Worm (Caenorhabditis elegans) whole organism, L1 larva: ENCODE results near the gene T22F3.12.

Experiments
- C04F5.9 ChIP-seq: sonication (generic microtip); optimal IDR thresholded peaks from 2 replicates; lab custom pipeline; 2016; ENCODE audit warnings: missing genetic modification characterization, missing compliant biosample characterization
- C34B4.2 ChIP-seq: sonication (generic microtip); optimal IDR thresholded peaks from 2 replicates; lab custom pipeline; 2017; ENCODE audit warnings: mild to moderate bottlenecking, missing genetic modification characterization, missing compliant biosample characterization
- F16B12.6 ChIP-seq: fragments of 150-350 bp; optimal IDR thresholded peaks from 2 replicates; lab custom pipeline; 2014; ENCODE audit warnings: missing biosample characterization, missing genetic modification characterization
- aly-2 ChIP-seq: fragments of 150-350 bp; optimal IDR thresholded peaks from 2 replicates; lab custom pipeline; 2014; ENCODE audit warnings: missing biosample characterization, missing genetic modification characterization
- ceh-63 ChIP-seq: fragments of 200-800 bp; sonication (Bioruptor generic); optimal IDR thresholded peaks from 2 replicates; lab custom pipeline; 2018; ENCODE audit warnings: mild to moderate bottlenecking, missing genetic modification characterization, missing compliant biosample characterization
- efl-3 ChIP-seq: fragments of 200-800 bp; sonication (Bioruptor generic); optimal IDR thresholded peaks from 2 replicates; lab custom pipeline; 2018; ENCODE audit warnings: mild to moderate bottlenecking, missing genetic modification characterization, missing compliant biosample characterization
- egl-13 ChIP-seq: sonication (generic microtip); optimal IDR thresholded peaks from 2 replicates; lab custom pipeline; 2016; ENCODE audit warnings: missing genotype, missing genetic modification reagents, missing genetic modification characterization, missing compliant biosample characterization
- egl-27 ChIP-seq, 2 experiments: fragments of 150-350 bp in 1 of 2; sonication (generic microtip); optimal IDR thresholded peaks; 3 replicates each; lab custom pipeline; 2017 to 2018; ENCODE audit warnings: missing biosample characterization in 2 of 2, missing genetic modification characterization in 2 of 2, missing genetic modification reagents in 2 of 2
- ets-5 ChIP-seq: fragments of 200-800 bp; sonication (Bioruptor generic); IDR thresholded peaks from 2 replicates; pipeline ENCODE4 v1.3.6; 2022; ENCODE audit warnings: missing genetic modification characterization, missing compliant biosample characterization
- fkh-10 ChIP-seq: sonication (generic microtip); optimal IDR thresholded peaks from 2 replicates; lab custom pipeline; 2017; ENCODE audit warnings: missing biosample characterization, missing genetic modification reagents, missing genetic modification characterization
- fkh-4 ChIP-seq: sonication (generic microtip); optimal IDR thresholded peaks from 2 replicates; lab custom pipeline; 2016; ENCODE audit warnings: missing compliant biosample characterization, missing genetic modification characterization, borderline replicate concordance
- fos-1 ChIP-seq: fragments of 150-350 bp; optimal IDR thresholded peaks from 2 replicates; lab custom pipeline; 2014; ENCODE audit warnings: missing biosample characterization, missing genetic modification characterization
- jun-1 ChIP-seq: fragments of 150-350 bp; optimal IDR thresholded peaks from 2 replicates; lab custom pipeline; 2014; ENCODE audit warnings: missing biosample characterization, missing genetic modification reagents, missing genetic modification characterization
- lin-15B ChIP-seq: fragments of 150-350 bp; sonication (generic microtip); optimal IDR thresholded peaks from 3 replicates; lab custom pipeline; 2014; ENCODE audit warnings: missing biosample characterization, missing genetic modification characterization
- lsy-2 ChIP-seq, 2 experiments: fragments of 150-350 bp; optimal IDR thresholded peaks; 2 replicates each; lab custom pipeline; 2014; ENCODE audit warnings: missing biosample characterization in 2 of 2, missing genetic modification characterization in 2 of 2
- mab-9 ChIP-seq: fragments of 200-800 bp; sonication (Bioruptor generic); IDR thresholded peaks from 2 replicates; pipeline ENCODE4 v1.3.6; 2022; ENCODE audit warnings: missing genetic modification reagents, missing genetic modification characterization, missing compliant biosample characterization
- mef-2 ChIP-seq: fragments of 150-350 bp; optimal IDR thresholded peaks from 2 replicates; lab custom pipeline; 2014; ENCODE audit warnings: missing biosample characterization, missing genetic modification characterization
- mep-1 ChIP-seq: fragments of 150-350 bp; optimal IDR thresholded peaks from 2 replicates; lab custom pipeline; 2014; ENCODE audit warnings: missing biosample characterization, missing genetic modification characterization
- nhr-19 ChIP-seq: fragments of 200-800 bp; sonication (Bioruptor generic); conservative IDR thresholded peaks from 2 replicates; pipeline ENCODE4 v1.3.6; 2022; ENCODE audit warnings: missing genetic modification characterization, missing compliant biosample characterization
- nhr-20 ChIP-seq: sonication (generic microtip); optimal IDR thresholded peaks from 2 replicates; lab custom pipeline; 2016; ENCODE audit warnings: mild to moderate bottlenecking, missing genetic modification characterization, missing compliant biosample characterization
- nhr-237 ChIP-seq: fragments of 150-350 bp; optimal IDR thresholded peaks from 2 replicates; lab custom pipeline; 2014; ENCODE audit warnings: missing biosample characterization, missing genetic modification characterization
- nhr-71 ChIP-seq: sonication (generic microtip); optimal IDR thresholded peaks from 2 replicates; lab custom pipeline; 2016; ENCODE audit warnings: mild to moderate bottlenecking, missing genetic modification characterization, moderate library complexity, missing compliant biosample characterization
- nhr-76 ChIP-seq: sonication (generic microtip); optimal IDR thresholded peaks from 2 replicates; lab custom pipeline; 2017; ENCODE audit warnings: missing biosample characterization, missing genetic modification characterization
- nhr-84 ChIP-seq: sonication (generic microtip); optimal IDR thresholded peaks from 2 replicates; lab custom pipeline; 2017; ENCODE audit warnings: missing biosample characterization, missing genetic modification characterization
- nhr-85 ChIP-seq: sonication (generic microtip); peaks from one replicate; lab custom pipeline; 2016; ENCODE audit warnings: missing genetic modification characterization, inconsistent platforms, missing compliant biosample characterization
- pqm-1 ChIP-seq: sonication (generic microtip); optimal IDR thresholded peaks from 3 replicates; lab custom pipeline; 2017; ENCODE audit warnings: missing biosample characterization, missing genetic modification characterization
- rnt-1 ChIP-seq: sonication (generic microtip); optimal IDR thresholded peaks from 2 replicates; lab custom pipeline; 2016; ENCODE audit warnings: mild to moderate bottlenecking, missing genetic modification characterization, moderate library complexity, missing compliant biosample characterization
- snpc-4 ChIP-seq: fragments of 150-350 bp; optimal IDR thresholded peaks from 2 replicates; lab custom pipeline; 2014; ENCODE audit warnings: missing biosample characterization, missing genetic modification characterization
- snu-23 ChIP-seq: sonication (generic microtip); optimal IDR thresholded peaks from 2 replicates; lab custom pipeline; 2016; ENCODE audit warnings: missing genetic modification characterization, missing compliant biosample characterization
- sox-4 ChIP-seq: sonication (generic microtip); optimal IDR thresholded peaks from 2 replicates; lab custom pipeline; 2016; ENCODE audit warnings: missing genetic modification characterization, missing compliant biosample characterization
- swsn-7 ChIP-seq: sonication (generic microtip); optimal IDR thresholded peaks from 2 replicates; lab custom pipeline; 2016; ENCODE audit warnings: missing genetic modification characterization, missing compliant biosample characterization
- unc-86 ChIP-seq: sonication (generic microtip); optimal IDR thresholded peaks from 2 replicates; lab custom pipeline; 2016; ENCODE audit warnings: missing genetic modification characterization, missing compliant biosample characterization
- zag-1 ChIP-seq: fragments of 150-350 bp; optimal IDR thresholded peaks from 2 replicates; lab custom pipeline; 2014; ENCODE audit warnings: missing biosample characterization, missing genetic modification characterization
- zip-4 ChIP-seq: fragments of 200-800 bp; sonication (Bioruptor generic); optimal IDR thresholded peaks from 2 replicates; lab custom pipeline; 2018; ENCODE audit warnings: mild to moderate bottlenecking, missing genetic modification characterization, moderate library complexity, missing compliant biosample characterization
- ztf-11 ChIP-seq, 2 experiments: sonication (generic microtip); optimal IDR thresholded peaks; 2 replicates each; lab custom pipeline; 2016 to 2017; ENCODE audit warnings: missing genetic modification characterization in 2 of 2, missing biosample characterization in 1 of 2, missing compliant biosample characterization in 1 of 2

Gene T22F3.12

DNA sequence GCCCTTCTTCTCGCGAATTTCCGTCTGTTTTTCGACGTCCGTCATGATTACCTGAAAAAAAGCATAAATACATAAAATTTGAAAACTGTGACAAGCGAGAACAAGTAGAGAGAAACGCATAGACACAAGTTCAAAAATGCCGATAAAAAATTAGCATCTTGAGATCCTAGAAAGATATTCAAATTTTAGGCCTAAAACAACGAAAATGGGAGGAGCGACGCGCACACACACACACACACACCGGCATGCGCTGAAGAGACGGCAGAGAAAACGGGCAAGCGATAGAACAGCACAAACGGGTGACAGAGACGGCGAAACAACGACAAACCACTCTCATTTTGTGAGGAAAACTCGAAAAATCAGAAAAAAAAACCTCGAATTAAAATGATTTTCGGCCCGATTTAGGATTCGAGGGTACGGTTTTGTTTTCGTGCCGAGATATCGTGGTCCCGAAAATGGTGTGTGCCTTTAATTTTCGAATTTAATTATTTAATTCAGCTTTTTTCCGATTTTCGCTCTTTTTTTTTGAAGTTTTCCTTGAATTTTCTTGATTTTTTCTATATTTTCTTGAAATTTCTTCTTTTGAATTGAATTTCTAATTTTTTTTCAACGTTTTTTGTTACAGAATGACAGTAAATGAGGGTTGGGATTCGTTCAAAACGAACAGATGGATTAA, 5.8 kb downstream of the T22F3.12 start, which contains the start of the genes rpl-11.1 and T22F3.2 (continued):
- no peak for TF ChIP-seq egl-13 (tag; lab: Kevin White, UChicago)
- TF ChIP-seq mef-2 (tag; lab: Kevin White, UChicago) = no peak
- no peak for TF ChIP-seq sox-4 (tag; lab: Kevin White, UChicago)
- TF ChIP-seq fkh-10 (GFP tag; lab: Kevin White, UChicago) = no peak
- TF ChIP-seq unc-86 (tag; lab: Kevin White, UChicago) = no peak
- TF ChIP-seq nhr-19 (GFP tag; lab: Robert Waterston, UW) = no peak
- TF ChIP-seq fkh-4 = no peak
- TF ChIP-seq jun-1 (tag; lab: Kevin White, UChicago) = no peak
- no peak for TF ChIP-seq zag-1 (tag; lab: Kevin White, UChicago)
- TF ChIP-seq snpc-4 = no peak
- no peak for TF ChIP-seq swsn-7
- no peak for TF ChIP-seq nhr-84
- TF ChIP-seq mep-1 = no peak
- no peak for TF ChIP-seq nhr-237 (tag; lab: Kevin White, UChicago)
- TF ChIP-seq fos-1 = no peak
- TF ChIP-seq lin-15B (tag; lab: Kevin White, UChicago) = no peak
- TF ChIP-seq snu-23 = no peak
- TF ChIP-seq ceh-63 (GFP tag; lab: Kevin White, UChicago) = no peak
- no peak for TF ChIP-seq mab-9 (GFP tag; lab: Robert Waterston, UW)
- TF ChIP-seq lsy-2 (tag; optimal IDR thresholded peaks at IDR 0.05; lab: Kevin White, UChicago) = peak in 1 of 2 experiments; percentile 30
- peak; percentile 43 for TF ChIP-seq rnt-1 (tag; lab: Kevin White, UChicago)
- TF ChIP-seq nhr-71 (tag; lab: Kevin White, UChicago) = no peak
- no peak for TF ChIP-seq F16B12.6 (tag; lab: Kevin White, UChicago)

DNA sequence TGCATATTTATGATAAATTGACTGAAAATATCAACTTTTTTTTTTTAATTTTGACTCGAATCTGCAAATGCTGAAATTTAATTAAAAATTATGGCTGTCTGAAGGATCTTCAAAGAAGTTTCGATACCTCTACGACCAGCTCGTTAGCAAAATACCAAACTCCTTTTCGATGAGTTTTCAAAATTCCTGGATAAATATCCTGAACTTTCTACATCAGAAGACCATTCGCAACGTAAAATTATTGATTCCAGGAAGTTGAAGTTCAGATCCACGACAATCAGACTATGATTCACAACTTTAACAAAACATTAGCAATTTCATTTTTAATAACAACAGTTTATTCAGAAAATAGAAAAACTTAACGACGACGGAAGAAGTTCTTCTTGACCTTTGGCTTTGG, 7.0 kb downstream of the T22F3.12 start:
- no peak for TF ChIP-seq pqm-1 (tag; lab: Kevin White, UChicago)
- peak; percentile 3 for TF ChIP-seq aly-2
- no peak for TF ChIP-seq ztf-11 (tag; optimal IDR thresholded peaks at IDR 0.05; lab: Kevin White, UChicago)

DNA sequence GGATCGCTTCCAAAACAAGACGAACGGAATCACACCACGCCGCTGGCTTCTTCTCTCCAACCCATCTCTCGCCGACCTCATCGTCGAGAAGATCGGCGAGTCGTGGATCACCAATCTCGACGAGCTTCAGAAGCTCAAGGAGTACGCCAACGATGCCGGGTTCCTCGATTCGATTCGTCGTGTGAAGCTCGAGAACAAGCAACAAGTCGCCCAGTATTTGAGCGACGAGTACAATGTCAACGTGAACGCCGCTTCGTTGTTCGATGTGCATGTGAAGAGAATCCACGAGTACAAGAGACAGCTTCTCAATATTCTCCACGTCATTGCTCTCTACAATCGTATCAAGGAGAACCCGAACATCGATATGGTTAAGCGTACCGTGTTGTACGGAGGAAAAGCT, 8.4 kb downstream of the T22F3.12 start:
- TF ChIP-seq ets-5 (GFP tag; lab: Robert Waterston, UW) (no peak), pqm-1 (tag; lab: Kevin White, UChicago) (no peak), nhr-85 (tag; lab: Kevin White, UChicago) (no peak), fos-1 (no peak), nhr-76 (tag; lab: Kevin White, UChicago) (no peak), zip-4 (no peak), nhr-20 (tag; lab: Kevin White, UChicago) (no peak), C34B4.2 (tag; lab: Kevin White, UChicago) (no peak), C04F5.9 (tag; lab: Kevin White, UChicago) (no peak)
- TF ChIP-seq, all 84 proteins: peak for 0

DNA sequence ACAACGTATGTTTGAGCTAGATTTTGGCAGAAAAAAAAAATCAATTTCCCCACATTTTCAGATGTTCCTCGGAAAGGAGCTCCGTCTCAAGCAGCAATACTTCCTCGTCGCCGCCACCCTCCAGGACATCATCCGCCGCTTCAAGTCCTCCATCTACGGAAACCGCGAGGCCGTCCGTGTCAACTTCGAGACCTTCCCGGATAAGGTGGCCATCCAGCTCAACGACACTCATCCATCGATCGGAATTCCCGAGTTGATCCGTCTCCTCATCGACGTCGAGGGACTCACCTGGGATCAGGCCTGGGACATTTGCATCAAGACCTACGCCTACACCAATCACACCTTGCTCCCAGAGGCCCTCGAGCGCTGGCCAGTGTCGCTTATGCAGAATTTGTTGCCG, 9.3 kb downstream of the T22F3.12 start:
- TF ChIP-seq efl-3 (GFP tag; lab: Kevin White, UChicago) = no peak
- no peak for TF ChIP-seq mab-9 (GFP tag; lab: Robert Waterston, UW)

DNA sequence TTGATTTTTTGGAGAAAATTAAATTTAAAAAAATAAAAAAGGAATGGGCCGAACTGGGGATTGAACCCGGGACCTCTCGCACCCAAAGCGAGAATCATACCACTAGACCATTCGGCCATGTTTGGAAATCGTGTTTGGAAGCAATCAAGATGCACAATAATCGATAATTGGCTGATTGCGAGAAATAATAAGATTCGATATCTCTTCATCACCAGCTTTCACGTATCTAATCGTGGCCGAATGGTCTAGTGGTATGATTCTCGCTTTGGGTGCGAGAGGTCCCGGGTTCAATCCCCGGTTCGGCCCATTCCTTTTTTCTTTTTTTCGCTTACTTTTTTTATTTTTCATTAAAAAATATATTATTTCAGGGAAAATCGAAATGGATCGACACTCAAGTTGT, 9.9 kb downstream of the T22F3.12 start:
- no peak for TF ChIP-seq mab-9 (GFP tag; lab: Robert Waterston, UW)
- peak; percentile 15 for TF ChIP-seq nhr-71 (tag; lab: Kevin White, UChicago)
- TF ChIP-seq nhr-85 (tag; lab: Kevin White, UChicago) = peak; percentile 36
- TF ChIP-seq egl-27 (tag; optimal IDR thresholded peaks at IDR 0.05; lab: Kevin White, UChicago) = no peak
- TF ChIP-seq, all 84 proteins: peak for 2
